Fruit fly (Drosophila melanogaster) whole organism, embryonic: Measurements from ENCODE around the gene bmm.
A peak's percentile ranks its signal among the peaks of the same experiment; 100 is the strongest.

ENCODE experiments used
- CG10147 ChIP-seq: fragments of 200-800 bp; sonication (Bioruptor generic); optimal IDR thresholded peaks from 2 replicates; lab custom pipeline; 2019; ENCODE audit warnings: missing biosample characterization, mild to moderate bottlenecking, missing genetic modification characterization, moderate library complexity
- CG10321 ChIP-seq: fragments of 200-800 bp; sonication (Bioruptor generic); IDR thresholded peaks from 2 replicates; pipeline ENCODE4 v1.3.6; 2022; ENCODE audit warnings: missing biosample characterization, missing genetic modification characterization
- CG10959 ChIP-seq: fragments of 200-800 bp; sonication (Bioruptor generic); IDR thresholded peaks from 2 replicates; pipeline ENCODE4 v1.3.6; 2022; ENCODE audit warnings: missing biosample characterization, missing genetic modification characterization
- CG11504 ChIP-seq: fragments of 200-800 bp; sonication (Bioruptor generic); optimal IDR thresholded peaks from 3 replicates; lab custom pipeline; 2019; ENCODE audit warnings: missing biosample characterization, mild to moderate bottlenecking, missing genetic modification characterization, moderate library complexity
- CG11695 ChIP-seq: fragments of 200-800 bp; sonication (Bioruptor generic); IDR thresholded peaks from 3 replicates; pipeline ENCODE4 v1.3.6; 2022; ENCODE audit warnings: missing biosample characterization, missing genetic modification characterization
- CG11696 ChIP-seq: fragments of 200-800 bp; sonication (Bioruptor generic); IDR thresholded peaks from 2 replicates; pipeline ENCODE4 v1.3.6; 2022; ENCODE audit warnings: missing biosample characterization, missing genetic modification characterization
- CG12219 ChIP-seq: fragments of 200-800 bp; sonication (Bioruptor generic); optimal IDR thresholded peaks from 3 replicates; lab custom pipeline; 2018; ENCODE audit warnings: missing biosample characterization, mild to moderate bottlenecking, missing genetic modification characterization
- CG12942 ChIP-seq: fragments of 200-800 bp; sonication (Bioruptor generic); optimal IDR thresholded peaks from 3 replicates; lab custom pipeline; 2016; ENCODE audit warnings: missing biosample characterization, missing genetic modification characterization
- CG14050 ChIP-seq: fragments of 200-800 bp; sonication (Bioruptor generic); IDR thresholded peaks from 3 replicates; pipeline ENCODE4 v1.3.6; 2022; ENCODE audit warnings: missing biosample characterization, missing genetic modification characterization
- CG17802 ChIP-seq: fragments of 200-800 bp; sonication (Bioruptor generic); optimal IDR thresholded peaks from 2 replicates; lab custom pipeline; 2018; ENCODE audit warnings: missing biosample characterization, mild to moderate bottlenecking, missing genetic modification characterization, moderate library complexity
- CG2712 ChIP-seq: fragments of 200-800 bp; optimal IDR thresholded peaks from 3 replicates; lab custom pipeline; 2019; ENCODE audit warnings: missing biosample characterization, mild to moderate bottlenecking, missing genetic modification characterization, moderate library complexity
- CG30403 ChIP-seq: fragments of 200-800 bp; sonication (Bioruptor generic); optimal IDR thresholded peaks from 3 replicates; lab custom pipeline; 2016; ENCODE audit warnings: missing biosample characterization, missing genetic modification characterization
- CG31224 ChIP-seq: fragments of 200-800 bp; sonication (Bioruptor generic); IDR thresholded peaks from 2 replicates; pipeline ENCODE4 v1.3.6; 2022; ENCODE audit warnings: missing biosample characterization, missing genetic modification characterization
- CG33557 ChIP-seq: fragments of 200-800 bp; sonication (Bioruptor generic); optimal IDR thresholded peaks from 2 replicates; lab custom pipeline; 2019; ENCODE audit warnings: missing biosample characterization, mild to moderate bottlenecking, missing genetic modification characterization, moderate library complexity
- CG6689 ChIP-seq: fragments of 200-800 bp; sonication (Bioruptor generic); IDR thresholded peaks from 2 replicates; pipeline ENCODE4 v1.3.6; 2022; ENCODE audit warnings: missing biosample characterization, missing genetic modification characterization
- CG7987 ChIP-seq: fragments of 200-800 bp; sonication (Bioruptor generic); optimal IDR thresholded peaks from 2 replicates; lab custom pipeline; 2018; ENCODE audit warnings: missing biosample characterization, mild to moderate bottlenecking, missing genetic modification characterization, moderate library complexity
- CG8359 ChIP-seq: fragments of 200-800 bp; sonication (Bioruptor generic); optimal IDR thresholded peaks from 2 replicates; lab custom pipeline; 2017; ENCODE audit warnings: missing biosample characterization, mild to moderate bottlenecking, missing genetic modification characterization, borderline replicate concordance
- CG9727 ChIP-seq: fragments of 200-800 bp; sonication (Bioruptor generic); optimal IDR thresholded peaks from 3 replicates; lab custom pipeline; 2017; ENCODE audit warnings: missing biosample characterization, mild to moderate bottlenecking, missing genetic modification characterization
- CG9932 ChIP-seq: fragments of 200-800 bp; sonication (Bioruptor generic); IDR thresholded peaks from 2 replicates; pipeline ENCODE4 v1.3.6; 2022; ENCODE audit warnings: missing biosample characterization, missing genetic modification characterization
- CoRest ChIP-seq: fragments of 200-800 bp; sonication (Bioruptor generic); optimal IDR thresholded peaks from 3 replicates; lab custom pipeline; 2018; ENCODE audit warnings: missing biosample characterization, mild to moderate bottlenecking, missing genetic modification characterization, moderate library complexity
- Dad ChIP-seq: fragments of 200-800 bp; sonication (Bioruptor generic); optimal IDR thresholded peaks from 3 replicates; lab custom pipeline; 2016; ENCODE audit warnings: missing biosample characterization, missing genetic modification characterization
- Dbx ChIP-seq: fragments of 200-800 bp; sonication (Bioruptor generic); IDR thresholded peaks from 3 replicates; pipeline ENCODE4 v1.3.6; 2022; ENCODE audit warnings: missing biosample characterization, missing genetic modification characterization
- Deaf1 ChIP-seq: fragments of 200-800 bp; optimal IDR thresholded peaks from 3 replicates; lab custom pipeline; 2019; ENCODE audit warnings: missing biosample characterization, mild to moderate bottlenecking, missing genetic modification characterization, moderate library complexity
- Dip2 ChIP-seq: fragments of 200-800 bp; sonication (Bioruptor generic); IDR thresholded peaks from 2 replicates; pipeline ENCODE4 v1.3.6; 2022; ENCODE audit warnings: missing biosample characterization, missing genetic modification characterization
- HLH4C ChIP-seq: fragments of 200-800 bp; sonication (Bioruptor generic); IDR thresholded peaks from 3 replicates; pipeline ENCODE4 v1.3.6; 2022; ENCODE audit warnings: missing biosample characterization, missing genetic modification characterization; ENCODE audit not compliant: partially characterized antibody
- HmgD ChIP-seq: fragments of 200-800 bp; sonication (Bioruptor generic); optimal IDR thresholded peaks from 3 replicates; lab custom pipeline; 2016; ENCODE audit warnings: missing biosample characterization, missing genetic modification characterization
- MBD-R2 ChIP-seq: fragments of 200-800 bp; sonication (Bioruptor generic); IDR thresholded peaks from 2 replicates; pipeline ENCODE4 v1.3.6; 2022; ENCODE audit warnings: missing biosample characterization, missing genetic modification characterization
- Med ChIP-seq: fragments of 200-800 bp; sonication (Bioruptor generic); peaks from one replicate; lab custom pipeline; 2016; ENCODE audit warnings: missing biosample characterization, missing genetic modification characterization, mild to moderate bottlenecking, inconsistent platforms, moderate library complexity
- Opbp ChIP-seq: fragments of 200-800 bp; sonication (Bioruptor generic); IDR thresholded peaks from 3 replicates; pipeline ENCODE4 v1.3.6; 2022; ENCODE audit warnings: missing biosample characterization, missing genetic modification characterization; ENCODE audit not compliant: partially characterized antibody
- PHDP ChIP-seq: fragments of 200-800 bp; sonication (Bioruptor generic); optimal IDR thresholded peaks from 3 replicates; lab custom pipeline; 2018; ENCODE audit warnings: missing biosample characterization, mild to moderate bottlenecking, missing genetic modification characterization, moderate library complexity
- Pdp1 ChIP-seq, 2 experiments: fragments of 200-800 bp; sonication (Bioruptor generic); optimal IDR thresholded peaks; 3 replicates each; lab custom pipeline; 2016; ENCODE audit warnings: missing biosample characterization in 2 of 2, missing genetic modification characterization in 2 of 2, mild to moderate bottlenecking in 1 of 2, moderate library complexity in 1 of 2
- Side ChIP-seq: fragments of 200-800 bp; sonication (Bioruptor generic); optimal IDR thresholded peaks from 2 replicates; lab custom pipeline; 2016; ENCODE audit warnings: missing biosample characterization, missing genetic modification characterization
- Sry-β ChIP-seq: fragments of 200-800 bp; sonication (Bioruptor generic); optimal IDR thresholded peaks from 2 replicates; lab custom pipeline; 2018; ENCODE audit warnings: missing biosample characterization, mild to moderate bottlenecking, missing genetic modification characterization, moderate library complexity
- Usf ChIP-seq: fragments of 200-800 bp; sonication (Bioruptor generic); optimal IDR thresholded peaks from 2 replicates; lab custom pipeline; 2017; ENCODE audit warnings: missing genotype, missing biosample characterization, missing genetic modification characterization
- aop ChIP-seq: fragments of 200-800 bp; sonication (Bioruptor generic); IDR thresholded peaks from 2 replicates; pipeline ENCODE4 v1.3.6; 2022; ENCODE audit warnings: missing biosample characterization, missing genetic modification characterization
- ap ChIP-seq: fragments of 200-800 bp; sonication (Bioruptor generic); IDR thresholded peaks from 2 replicates; pipeline ENCODE4 v1.3.6; 2022; ENCODE audit warnings: missing biosample characterization, missing genetic modification characterization
- bigmax ChIP-seq: fragments of 200-800 bp; sonication (Bioruptor generic); optimal IDR thresholded peaks from 2 replicates; lab custom pipeline; 2018; ENCODE audit warnings: missing biosample characterization, mild to moderate bottlenecking, missing genetic modification characterization
- cato ChIP-seq: fragments of 200-800 bp; sonication (Bioruptor generic); optimal IDR thresholded peaks from 2 replicates; lab custom pipeline; 2016; ENCODE audit warnings: missing biosample characterization, missing genetic modification characterization, borderline replicate concordance
- cg ChIP-seq: fragments of 200-800 bp; sonication (Bioruptor generic); optimal IDR thresholded peaks from 3 replicates; lab custom pipeline; 2019; ENCODE audit warnings: missing biosample characterization, mild to moderate bottlenecking, missing genetic modification characterization, moderate library complexity
- dysf ChIP-seq: fragments of 200-800 bp; sonication (Bioruptor generic); IDR thresholded peaks from 3 replicates; pipeline ENCODE4 v1.3.6; 2022; ENCODE audit warnings: missing biosample characterization, missing genetic modification characterization
- lov ChIP-seq, 2 experiments: fragments of 200-800 bp in 1 of 2; fragments of >200 bp in 1 of 2; sonication (Bioruptor generic) in 1 of 2; IDR thresholded peaks in 1 of 2; optimal IDR thresholded peaks in 1 of 2; 2 replicates in 1 of 2; 3 replicates in 1 of 2; pipeline versions ENCODE4 v1.3.6 to Lab custom; 2017 to 2022; ENCODE audit warnings: missing biosample characterization in 1 of 2, missing genetic modification characterization in 1 of 2
- mld ChIP-seq: fragments of 200-800 bp; sonication (Bioruptor generic); IDR thresholded peaks from 3 replicates; pipeline ENCODE4 v1.3.6; 2022; ENCODE audit warnings: missing biosample characterization, missing genetic modification characterization; ENCODE audit not compliant: partially characterized antibody
- nerfin-1 ChIP-seq: fragments of 200-800 bp; sonication (Bioruptor generic); optimal IDR thresholded peaks from 3 replicates; lab custom pipeline; 2019; ENCODE audit warnings: missing biosample characterization, mild to moderate bottlenecking, missing genetic modification characterization, moderate library complexity
- psq ChIP-seq: fragments of 200-800 bp; sonication (Bioruptor generic); optimal IDR thresholded peaks from 2 replicates; lab custom pipeline; 2017; ENCODE audit warnings: missing biosample characterization, missing genetic modification characterization
- rib ChIP-seq: fragments of 200-800 bp; sonication (Bioruptor generic); IDR thresholded peaks from 2 replicates; pipeline ENCODE4 v1.3.6; 2022; ENCODE audit warnings: missing biosample characterization, missing genetic modification characterization
- run ChIP-seq: fragments of 200-800 bp; sonication (Bioruptor generic); optimal IDR thresholded peaks from 3 replicates; lab custom pipeline; 2018; ENCODE audit warnings: missing biosample characterization, mild to moderate bottlenecking, missing genetic modification characterization
- shn ChIP-seq: fragments of 200-800 bp; sonication (Bioruptor generic); optimal IDR thresholded peaks from 3 replicates; lab custom pipeline; 2016; ENCODE audit warnings: missing biosample characterization, missing genetic modification characterization
- stwl ChIP-seq: fragments of 200-800 bp; sonication (Bioruptor generic); optimal IDR thresholded peaks from 3 replicates; lab custom pipeline; 2018; ENCODE audit warnings: missing biosample characterization, mild to moderate bottlenecking, missing genetic modification characterization, moderate library complexity
- tll ChIP-seq, 2 experiments: fragments of 200-800 bp in 1 of 2; fragments of >200 bp in 1 of 2; sonication (Bioruptor generic) in 1 of 2; optimal IDR thresholded peaks; 2 replicates each; lab custom pipeline; 2017 to 2019; ENCODE audit warnings: missing biosample characterization in 2 of 2, missing genetic modification characterization in 2 of 2, mild to moderate bottlenecking in 1 of 2, moderate library complexity in 1 of 2
- trem ChIP-seq: fragments of 200-800 bp; optimal IDR thresholded peaks from 3 replicates; lab custom pipeline; 2019; ENCODE audit warnings: missing biosample characterization, mild to moderate bottlenecking, missing genetic modification characterization, moderate library complexity
- tx ChIP-seq: fragments of 200-800 bp; sonication (Bioruptor generic); optimal IDR thresholded peaks from 2 replicates; lab custom pipeline; 2016; ENCODE audit warnings: missing biosample characterization, missing genetic modification characterization

Gene bmm

DNA sequence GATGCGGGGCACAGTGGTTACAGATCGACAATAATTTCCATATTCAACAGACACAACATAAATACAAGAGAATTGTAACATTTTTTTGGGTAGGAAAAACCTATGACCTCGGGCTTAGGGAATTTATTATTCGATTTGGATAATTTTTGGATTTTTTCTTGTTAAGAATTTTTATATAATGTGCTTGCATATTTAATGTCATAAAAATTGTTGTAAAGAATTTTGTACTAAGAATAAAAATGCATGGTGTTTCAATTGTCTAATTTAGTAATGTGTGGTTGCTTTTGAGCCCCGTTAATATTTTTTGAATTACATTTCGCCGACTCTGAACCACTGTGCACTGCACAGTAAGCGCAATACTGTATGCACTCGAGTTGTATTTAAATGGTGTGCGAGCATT, 30.5 kb upstream of the bmm start (continued):
- TF ChIP-seq tll (GFP tag; optimal IDR thresholded peaks at IDR 0.05; lab: Kevin White, UChicago): no peak
- no peak for TF ChIP-seq CG9932 (GFP tag; lab: Robert Waterston, UW)
- peak; percentile 2 for TF ChIP-seq CG8359
- no peak for TF ChIP-seq MBD-R2 (GFP tag; lab: Robert Waterston, UW)
- no peak for TF ChIP-seq CG10959
- TF ChIP-seq shn: no peak
- peak; percentile 34 for TF ChIP-seq CG2712 (tag; lab: Kevin White, UChicago)
- no peak for TF ChIP-seq HLH4C (GFP tag; lab: Robert Waterston, UW)
- TF ChIP-seq PHDP (tag; lab: Kevin White, UChicago): no peak
- TF ChIP-seq HmgD: no peak
- TF ChIP-seq CG17802 (tag; lab: Kevin White, UChicago): no peak
- TF ChIP-seq Pdp1 (GFP tag; optimal IDR thresholded peaks at IDR 0.05; lab: Kevin White, UChicago): no peak
- TF ChIP-seq stwl (tag; lab: Kevin White, UChicago): no peak
- TF ChIP-seq Opbp (GFP tag; lab: Robert Waterston, UW): no peak
- TF ChIP-seq Deaf1: no peak
- TF ChIP-seq cato (GFP tag; lab: Kevin White, UChicago): no peak
- TF ChIP-seq run (tag; lab: Kevin White, UChicago): no peak
- TF ChIP-seq CG9727: peak; percentile 15
- no peak for TF ChIP-seq CG12219 (GFP tag; lab: Kevin White, UChicago)
- TF ChIP-seq CG11695: no peak
- no peak for TF ChIP-seq rib
- TF ChIP-seq CG6689 (GFP tag; lab: Robert Waterston, UW): 0 out of 2 replicates have a peak, but pooled peaks have one; percentile 8
- TF ChIP-seq trem: peak; percentile 28
- TF ChIP-seq tx (GFP tag; lab: Kevin White, UChicago): no peak
- no peak for TF ChIP-seq CG7987 (GFP tag; lab: Kevin White, UChicago)
- no peak for TF ChIP-seq Dad (GFP tag; lab: Kevin White, UChicago)
- no peak for TF ChIP-seq Dip2 (GFP tag; lab: Robert Waterston, UW)
- TF ChIP-seq lov (optimal IDR thresholded peaks at IDR 0.05; lab: Kevin White, UChicago): no peak
- TF ChIP-seq lov (GFP tag; IDR thresholded peaks at IDR 0.05; lab: Robert Waterston, UW): no peak
- no peak for TF ChIP-seq CG33557 (GFP tag; lab: Kevin White, UChicago)
- no peak for TF ChIP-seq CG10147
- TF ChIP-seq CoRest: no peak
- no peak for TF ChIP-seq CG14050
- TF ChIP-seq CG30403 (GFP tag; lab: Kevin White, UChicago): peak; percentile 17
- no peak for TF ChIP-seq CG11696
- TF ChIP-seq Med (GFP tag; lab: Kevin White, UChicago): no peak
- no peak for TF ChIP-seq psq (GFP tag; lab: Kevin White, UChicago)
- TF ChIP-seq CG11504 (tag; lab: Kevin White, UChicago): peak; percentile 45
- no peak for TF ChIP-seq bigmax
- TF ChIP-seq dysf: no peak
- no peak for TF ChIP-seq CG10321 (GFP tag; lab: Robert Waterston, UW)
- no peak for TF ChIP-seq aop
- TF ChIP-seq CG12942 (GFP tag; lab: Kevin White, UChicago): no peak
- no peak for TF ChIP-seq Side (GFP tag; lab: Kevin White, UChicago)
- TF ChIP-seq Sry-β (GFP tag; lab: Kevin White, UChicago): no peak
- no peak for TF ChIP-seq cg
- no peak for TF ChIP-seq Dbx (GFP tag; lab: Robert Waterston, UW)
- TF ChIP-seq CG31224 (GFP tag; lab: Robert Waterston, UW): no peak
- no peak for TF ChIP-seq mld (GFP tag; lab: Robert Waterston, UW)
- TF ChIP-seq ap (GFP tag; lab: Robert Waterston, UW): no peak
- no peak for TF ChIP-seq nerfin-1 (tag; lab: Kevin White, UChicago)
- TF ChIP-seq Usf (GFP tag; lab: Kevin White, UChicago): no peak
